Worm (Caenorhabditis elegans) whole organism, midembryonic: Measurements from ENCODE around the gene affl-2.

Source experiments
- T22C8.4 ChIP-seq: fragments of 200-800 bp; sonication (Bioruptor generic); IDR thresholded peaks from 2 replicates; pipeline ENCODE4 v1.3.6; 2022; ENCODE audit warnings: missing genetic modification characterization, missing compliant biosample characterization
- cog-1 ChIP-seq: sonication (generic microtip); optimal IDR thresholded peaks from 2 replicates; lab custom pipeline; 2016; ENCODE audit warnings: missing genetic modification characterization, missing compliant biosample characterization
- flt-1 ChIP-seq: fragments of 200-800 bp; sonication (Bioruptor generic); IDR thresholded peaks from 2 replicates; pipeline ENCODE4 v1.3.6; 2022; ENCODE audit warnings: missing genetic modification characterization, missing compliant biosample characterization
- klf-2 ChIP-seq: fragments of 200-800 bp; sonication (Bioruptor generic); conservative IDR thresholded peaks from 2 replicates; pipeline ENCODE4 v1.3.6; 2022; ENCODE audit warnings: missing genetic modification reagents, missing genetic modification characterization, missing compliant biosample characterization
- med-1 ChIP-seq: sonication (generic microtip); optimal IDR thresholded peaks from 2 replicates; lab custom pipeline; 2017; ENCODE audit warnings: missing genetic modification characterization, mild to moderate bottlenecking, missing compliant biosample characterization, antibody characterized with exemption, missing genetic modification reagents; ENCODE audit not compliant: insufficient read depth
- ref-1 ChIP-seq: fragments of 200-800 bp; sonication (Bioruptor generic); conservative IDR thresholded peaks from 2 replicates; pipeline ENCODE4 v1.3.6; 2022; ENCODE audit warnings: missing genetic modification reagents, missing genetic modification characterization, missing compliant biosample characterization
- tab-1 ChIP-seq: fragments of 200-800 bp; sonication (Bioruptor generic); IDR thresholded peaks from 2 replicates; pipeline ENCODE4 v1.3.6; 2022; ENCODE audit warnings: missing genetic modification characterization, missing compliant biosample characterization
- ztf-23 ChIP-seq: fragments of 200-800 bp; sonication (Bioruptor generic); IDR thresholded peaks from 2 replicates; pipeline ENCODE4 v1.3.6; 2022; ENCODE audit warnings: missing genetic modification reagents, missing genetic modification characterization, missing compliant biosample characterization
- ztf-29 ChIP-seq: fragments of 200-800 bp; sonication (Bioruptor generic); IDR thresholded peaks from 2 replicates; pipeline ENCODE4 v1.3.6; 2022; ENCODE audit warnings: missing genetic modification reagents, missing genetic modification characterization, missing compliant biosample characterization

Gene affl-2

ce11 chrIII:434361-434941 lies at the start of gene affl-2:
affl-2 (plus strand) TSS chrIII:434891.
- TF ChIP-seq T22C8.4 (GFP tag; lab: Robert Waterston, UW), result no peak
- TF ChIP-seq flt-1, result peak; percentile 55; the same call in 1 of the 2 replicates

ce11 chrIII:385068-385467 lies 49.6 kb upstream of the affl-2 start:
- no peak for TF ChIP-seq ztf-23
- TF ChIP-seq klf-2 (GFP tag; lab: Robert Waterston, UW), result no peak
- TF ChIP-seq ref-1 (GFP tag; lab: Robert Waterston, UW), result no peak
- TF ChIP-seq T22C8.4 (GFP tag; lab: Robert Waterston, UW), result no peak
- TF ChIP-seq tab-1 (GFP tag; lab: Robert Waterston, UW), result no peak
- TF ChIP-seq flt-1, result no peak

- no peak for TF ChIP-seq tab-1 (GFP tag; lab: Robert Waterston, UW)
- no peak for TF ChIP-seq T22C8.4 (GFP tag; lab: Robert Waterston, UW)
- no peak for TF ChIP-seq flt-1
- TF ChIP-seq ztf-23, result no peak
- no peak for TF ChIP-seq cog-1 (tag; lab: Kevin White, UChicago)
- TF ChIP-seq med-1 (GFP tag; lab: Kevin White, UChicago), result no peak
- TF ChIP-seq klf-2 (GFP tag; lab: Robert Waterston, UW), result no peak
- TF ChIP-seq ztf-29 (GFP tag; lab: Robert Waterston, UW), result no peak
- TF ChIP-seq ref-1 (GFP tag; lab: Robert Waterston, UW), result no peak
Measured at ce11 chrIII:400898-401297, 33.8 kb upstream of the affl-2 start.

ce11 chrIII:402168-402813 lies 32.4 kb upstream of the affl-2 start, which contains the start of the genes Y55B1BL.1 and Y55B1BL.2:
Y55B1BL.1 (plus strand) TSS chrIII:402384.
Y55B1BL.2 (plus strand) TSS chrIII:402763.
- TF ChIP-seq med-1 (GFP tag; lab: Kevin White, UChicago), result no peak
- TF ChIP-seq ztf-23, result no peak
- TF ChIP-seq T22C8.4 (GFP tag; lab: Robert Waterston, UW), result no peak
- TF ChIP-seq ztf-29 (GFP tag; lab: Robert Waterston, UW), result no peak
- TF ChIP-seq cog-1 (tag; lab: Kevin White, UChicago), result no peak
- no peak for TF ChIP-seq tab-1 (GFP tag; lab: Robert Waterston, UW)
- TF ChIP-seq ref-1 (GFP tag; lab: Robert Waterston, UW), result no peak
- no peak for TF ChIP-seq klf-2 (GFP tag; lab: Robert Waterston, UW)
- TF ChIP-seq flt-1, result no peak

ce11 chrIII:415331-415775 lies 19.3 kb upstream of the affl-2 start:
- peak; percentile 54 for TF ChIP-seq T22C8.4 (GFP tag; lab: Robert Waterston, UW)
- TF ChIP-seq ztf-23, result peak; percentile 90
- peak; percentile 9; the same call in 1 of the 2 replicates for TF ChIP-seq flt-1
- TF ChIP-seq tab-1 (GFP tag; lab: Robert Waterston, UW), result peak; percentile 73; the same call in 1 of the 2 replicates
- peak; percentile 55; the same call in 1 of the 2 replicates for TF ChIP-seq ztf-29 (GFP tag; lab: Robert Waterston, UW)
- peak; percentile 93 for TF ChIP-seq klf-2 (GFP tag; lab: Robert Waterston, UW)
- peak; percentile 77 for TF ChIP-seq ref-1 (GFP tag; lab: Robert Waterston, UW)

- TF ChIP-seq ztf-23 (no peak), ref-1 (GFP tag; lab: Robert Waterston, UW) (no peak), T22C8.4 (GFP tag; lab: Robert Waterston, UW) (no peak), ztf-29 (GFP tag; lab: Robert Waterston, UW) (no peak), cog-1 (tag; lab: Kevin White, UChicago) (no peak), flt-1 (no peak), tab-1 (GFP tag; lab: Robert Waterston, UW) (no peak), klf-2 (GFP tag; lab: Robert Waterston, UW) (no peak), med-1 (GFP tag; lab: Kevin White, UChicago) (no peak)
Measured at ce11 chrIII:418649-419048, 16.0 kb upstream of the affl-2 start, which contains the start of gene stim-1. stim-1 (minus strand) TSS chrIII:418749.

ce11 chrIII:422553-422952 lies 12.1 kb upstream of the affl-2 start:
- TF ChIP-seq ztf-23 (no peak), ref-1 (GFP tag; lab: Robert Waterston, UW) (no peak), ztf-29 (GFP tag; lab: Robert Waterston, UW) (no peak), med-1 (GFP tag; lab: Kevin White, UChicago) (no peak), cog-1 (tag; lab: Kevin White, UChicago) (no peak), klf-2 (GFP tag; lab: Robert Waterston, UW) (no peak), flt-1 (no peak), tab-1 (GFP tag; lab: Robert Waterston, UW) (no peak), T22C8.4 (GFP tag; lab: Robert Waterston, UW) (no peak)

- no peak for TF ChIP-seq cog-1 (tag; lab: Kevin White, UChicago)
- no peak for TF ChIP-seq klf-2 (GFP tag; lab: Robert Waterston, UW)
- TF ChIP-seq tab-1 (GFP tag; lab: Robert Waterston, UW), result no peak
- TF ChIP-seq med-1 (GFP tag; lab: Kevin White, UChicago), result no peak
- no peak for TF ChIP-seq flt-1
- TF ChIP-seq ztf-29 (GFP tag; lab: Robert Waterston, UW), result no peak
- TF ChIP-seq ztf-23, result no peak
- no peak for TF ChIP-seq ref-1 (GFP tag; lab: Robert Waterston, UW)
- no peak for TF ChIP-seq T22C8.4 (GFP tag; lab: Robert Waterston, UW)
Measured at ce11 chrIII:423875-424274, 10.8 kb upstream of the affl-2 start.

ce11 chrIII:429038-429437 lies 5.7 kb upstream of the affl-2 start, which contains the start of gene cec-8:
cec-8 (plus strand) TSS chrIII:429338.
- TF ChIP-seq ref-1 (GFP tag; lab: Robert Waterston, UW), result no peak
- no peak for TF ChIP-seq med-1 (GFP tag; lab: Kevin White, UChicago)
- TF ChIP-seq ztf-23, result no peak
- TF ChIP-seq cog-1 (tag; lab: Kevin White, UChicago), result no peak
- no peak for TF ChIP-seq flt-1
- no peak for TF ChIP-seq ztf-29 (GFP tag; lab: Robert Waterston, UW)
- no peak for TF ChIP-seq T22C8.4 (GFP tag; lab: Robert Waterston, UW)
- TF ChIP-seq klf-2 (GFP tag; lab: Robert Waterston, UW), result no peak
- TF ChIP-seq tab-1 (GFP tag; lab: Robert Waterston, UW), result no peak
